Worm (Caenorhabditis elegans): ENCODE measurements around the gene vps-54.

The vps-54 gene

DNA sequence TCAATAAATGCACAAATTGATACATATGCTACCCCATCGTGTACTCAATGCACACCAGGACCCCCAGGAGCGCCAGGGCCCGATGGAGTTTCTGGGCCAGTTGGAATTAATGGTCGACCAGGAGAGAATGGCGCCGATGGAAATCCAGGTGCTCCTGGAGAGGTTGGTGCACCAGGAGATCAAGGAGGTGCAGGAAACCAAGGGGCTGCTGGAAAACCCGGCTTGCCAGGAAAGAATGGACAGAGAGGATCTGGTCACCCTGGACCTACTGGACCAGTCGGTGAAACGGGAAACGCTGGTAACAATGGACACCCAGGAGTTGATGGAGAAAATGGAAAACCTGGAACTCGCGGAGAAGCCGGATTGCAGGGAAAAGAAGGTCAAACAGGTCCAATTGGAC lies 14.6 kb downstream of the vps-54 start:
- no peak for TF ChIP-seq scrt-1 (GFP tag; IDR thresholded peaks at IDR 0.05)
- TF ChIP-seq ets-7 (tag; optimal IDR thresholded peaks at IDR 0.05): no peak
- no peak for TF ChIP-seq ama-1 (optimal IDR thresholded peaks at IDR 0.05)
- no peak for TF ChIP-seq hmbx-1 (tag; optimal IDR thresholded peaks at IDR 0.05)
- TF ChIP-seq hnd-1 (tag; optimal IDR thresholded peaks at IDR 0.05): no peak
- TF ChIP-seq aly-1 (tag; optimal IDR thresholded peaks at IDR 0.05): no peak
- TF ChIP-seq B0310.2 (tag; optimal IDR thresholded peaks at IDR 0.05): no peak
- no peak for TF ChIP-seq ceh-13 (GFP tag; optimal IDR thresholded peaks at IDR 0.05)
- TF ChIP-seq flt-1 (GFP tag; IDR thresholded peaks at IDR 0.05): no peak
- no peak for TF ChIP-seq F13C5.2 (tag; optimal IDR thresholded peaks at IDR 0.05)
- TF ChIP-seq ceh-36 (tag; optimal IDR thresholded peaks at IDR 0.05): no peak
- TF ChIP-seq tbx-11 (GFP tag; IDR thresholded peaks at IDR 0.05): no peak
- TF ChIP-seq hmg-4 (GFP tag; optimal IDR thresholded peaks at IDR 0.05): no peak
- no peak for TF ChIP-seq pes-1 (GFP tag; IDR thresholded peaks at IDR 0.05)
- no peak for TF ChIP-seq tra-4 (tag; optimal IDR thresholded peaks at IDR 0.05)
- TF ChIP-seq tbx-37 (GFP tag; conservative IDR thresholded peaks at IDR 0.05): no peak
- TF ChIP-seq sea-1 (GFP tag; conservative IDR thresholded peaks at IDR 0.05): no peak

DNA sequence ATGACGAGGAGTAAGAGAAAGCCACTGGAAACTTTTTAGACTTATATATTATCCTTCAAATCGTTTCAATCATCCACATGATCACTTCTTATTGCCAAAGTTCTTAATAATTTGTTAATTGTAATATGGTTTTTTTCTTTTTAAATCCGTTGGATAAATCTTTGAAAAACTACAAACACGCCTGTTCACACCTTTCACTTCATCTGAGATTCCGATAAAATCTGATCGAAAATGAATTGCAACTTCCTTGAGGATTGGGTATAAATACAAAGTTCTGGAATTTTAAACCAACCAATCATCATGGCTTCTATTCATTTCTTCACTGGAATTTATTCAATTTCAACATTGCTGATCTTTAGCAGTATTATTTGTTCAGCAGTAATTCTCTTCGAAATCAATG lies 15.6 kb downstream of the vps-54 start, which contains the start of gene col-152:
col-152 (plus strand) TSS at position 301 of the 400 bp plus-strand sequence.
- TF ChIP-seq aly-1 (tag; optimal IDR thresholded peaks at IDR 0.05): no peak
- no peak for TF ChIP-seq F13C5.2 (tag; optimal IDR thresholded peaks at IDR 0.05)
- TF ChIP-seq hnd-1 (tag; optimal IDR thresholded peaks at IDR 0.05): no peak
- TF ChIP-seq pes-1 (GFP tag; IDR thresholded peaks at IDR 0.05): no peak
- no peak for TF ChIP-seq tbx-37 (GFP tag; conservative IDR thresholded peaks at IDR 0.05)
- no peak for TF ChIP-seq tra-4 (tag; optimal IDR thresholded peaks at IDR 0.05)
- TF ChIP-seq ceh-36 (tag; optimal IDR thresholded peaks at IDR 0.05): no peak
- TF ChIP-seq tbx-11 (GFP tag; IDR thresholded peaks at IDR 0.05): no peak
- no peak for TF ChIP-seq ets-7 (tag; optimal IDR thresholded peaks at IDR 0.05)
- TF ChIP-seq hmg-4 (GFP tag; optimal IDR thresholded peaks at IDR 0.05): no peak
- no peak for TF ChIP-seq hmbx-1 (tag; optimal IDR thresholded peaks at IDR 0.05)
- TF ChIP-seq flt-1 (GFP tag; IDR thresholded peaks at IDR 0.05): no peak
- TF ChIP-seq scrt-1 (GFP tag; IDR thresholded peaks at IDR 0.05): no peak
- no peak for TF ChIP-seq sea-1 (GFP tag; conservative IDR thresholded peaks at IDR 0.05)
- TF ChIP-seq B0310.2 (tag; optimal IDR thresholded peaks at IDR 0.05): no peak

DNA sequence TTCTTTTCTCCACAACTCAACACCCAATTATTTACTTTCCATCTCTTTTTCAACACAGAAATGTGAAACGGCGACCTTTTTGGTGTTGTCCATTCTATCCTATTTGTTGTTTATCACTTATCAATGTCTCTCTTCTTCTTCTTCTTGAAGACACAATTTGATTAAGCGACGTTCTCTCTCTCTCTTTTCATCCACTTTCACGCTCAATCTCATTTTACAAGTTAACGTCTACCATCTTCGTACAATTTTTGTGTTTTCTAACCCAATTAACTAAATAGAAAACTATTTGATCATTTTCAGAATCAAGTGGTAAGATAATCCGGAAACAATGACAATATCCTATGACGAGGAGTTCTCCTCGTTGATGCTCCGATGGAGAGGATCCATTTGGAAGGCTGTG lies 18.5 kb downstream of the vps-54 start, which contains the start of gene best-14:
best-14 (plus strand) TSS at position 301 of the 400 bp plus-strand sequence.
- TF ChIP-seq tbx-11 (GFP tag; IDR thresholded peaks at IDR 0.05): no peak
- no peak for TF ChIP-seq hmbx-1 (tag; optimal IDR thresholded peaks at IDR 0.05)
- TF ChIP-seq ceh-13 (GFP tag; optimal IDR thresholded peaks at IDR 0.05): no peak
- TF ChIP-seq scrt-1 (GFP tag; IDR thresholded peaks at IDR 0.05): no peak
- no peak for TF ChIP-seq tra-4 (tag; optimal IDR thresholded peaks at IDR 0.05)
- TF ChIP-seq ceh-36 (tag; optimal IDR thresholded peaks at IDR 0.05): no peak
- TF ChIP-seq flt-1 (GFP tag; IDR thresholded peaks at IDR 0.05): no peak
- no peak for TF ChIP-seq ets-7 (tag; optimal IDR thresholded peaks at IDR 0.05)
- no peak for TF ChIP-seq sea-1 (GFP tag; conservative IDR thresholded peaks at IDR 0.05)
- TF ChIP-seq hnd-1 (tag; optimal IDR thresholded peaks at IDR 0.05): no peak
- TF ChIP-seq hmg-4 (GFP tag; optimal IDR thresholded peaks at IDR 0.05): no peak
- no peak for TF ChIP-seq aly-1 (tag; optimal IDR thresholded peaks at IDR 0.05)
- no peak for TF ChIP-seq ama-1 (optimal IDR thresholded peaks at IDR 0.05)
- no peak for TF ChIP-seq tbx-37 (GFP tag; conservative IDR thresholded peaks at IDR 0.05)
- TF ChIP-seq B0310.2 (tag; optimal IDR thresholded peaks at IDR 0.05): no peak
- no peak for TF ChIP-seq F13C5.2 (tag; optimal IDR thresholded peaks at IDR 0.05)

DNA sequence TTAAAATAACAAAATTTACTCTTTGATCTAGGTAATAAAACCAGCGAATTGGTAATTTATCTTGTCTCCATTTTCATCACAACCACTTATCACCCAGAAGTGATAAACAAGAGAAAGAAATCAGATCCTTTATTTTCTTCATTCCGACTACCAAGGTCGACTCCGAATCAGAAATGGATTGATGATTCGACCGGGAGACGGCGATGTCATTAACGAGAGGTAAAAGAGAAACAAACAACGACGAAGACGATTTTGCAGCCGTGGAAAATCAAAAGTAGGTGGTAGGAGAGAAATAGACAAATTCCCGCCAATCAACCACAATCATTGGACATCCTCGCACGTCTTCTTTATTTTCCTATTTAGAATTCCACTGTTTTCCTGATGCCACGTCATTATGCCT lies 19.1 kb downstream of the vps-54 start:
- TF ChIP-seq ceh-13 (GFP tag; optimal IDR thresholded peaks at IDR 0.05) (no peak), tbx-37 (GFP tag; conservative IDR thresholded peaks at IDR 0.05) (no peak), F13C5.2 (tag; optimal IDR thresholded peaks at IDR 0.05) (no peak), ets-7 (tag; optimal IDR thresholded peaks at IDR 0.05) (no peak), tbx-11 (GFP tag; IDR thresholded peaks at IDR 0.05) (no peak), pes-1 (GFP tag; IDR thresholded peaks at IDR 0.05) (no peak), ceh-36 (tag; optimal IDR thresholded peaks at IDR 0.05) (no peak), aly-1 (tag; optimal IDR thresholded peaks at IDR 0.05) (no peak), hmbx-1 (tag; optimal IDR thresholded peaks at IDR 0.05) (no peak), B0310.2 (tag; optimal IDR thresholded peaks at IDR 0.05) (no peak), scrt-1 (GFP tag; IDR thresholded peaks at IDR 0.05) (no peak)

DNA sequence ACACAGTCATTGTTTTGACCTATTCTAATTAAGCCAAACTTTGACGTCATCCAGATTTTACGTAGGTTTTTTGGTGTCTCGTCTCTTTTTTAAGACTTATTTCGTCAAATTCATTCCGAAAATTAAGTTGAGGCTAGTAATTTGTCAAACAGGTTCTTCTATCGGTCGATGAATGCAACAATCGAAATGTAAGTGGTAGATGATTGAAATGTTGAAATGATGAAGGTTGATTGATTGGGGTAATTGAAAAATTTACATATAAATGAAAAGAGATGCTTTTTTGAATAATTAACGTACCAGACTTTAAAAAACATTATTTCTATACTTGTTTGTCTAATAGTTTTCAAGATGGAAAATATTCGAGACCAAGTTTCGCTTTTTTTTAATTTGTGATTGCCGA lies 19.9 kb downstream of the vps-54 start:
- TF ChIP-seq aly-1 (tag; optimal IDR thresholded peaks at IDR 0.05) (no peak), scrt-1 (GFP tag; IDR thresholded peaks at IDR 0.05) (no peak), flt-1 (GFP tag; IDR thresholded peaks at IDR 0.05) (no peak), F13C5.2 (tag; optimal IDR thresholded peaks at IDR 0.05) (no peak), tra-4 (tag; optimal IDR thresholded peaks at IDR 0.05) (no peak), hmbx-1 (tag; optimal IDR thresholded peaks at IDR 0.05) (no peak), ceh-36 (tag; optimal IDR thresholded peaks at IDR 0.05) (no peak), hnd-1 (tag; optimal IDR thresholded peaks at IDR 0.05) (no peak), tbx-11 (GFP tag; IDR thresholded peaks at IDR 0.05) (no peak)

DNA sequence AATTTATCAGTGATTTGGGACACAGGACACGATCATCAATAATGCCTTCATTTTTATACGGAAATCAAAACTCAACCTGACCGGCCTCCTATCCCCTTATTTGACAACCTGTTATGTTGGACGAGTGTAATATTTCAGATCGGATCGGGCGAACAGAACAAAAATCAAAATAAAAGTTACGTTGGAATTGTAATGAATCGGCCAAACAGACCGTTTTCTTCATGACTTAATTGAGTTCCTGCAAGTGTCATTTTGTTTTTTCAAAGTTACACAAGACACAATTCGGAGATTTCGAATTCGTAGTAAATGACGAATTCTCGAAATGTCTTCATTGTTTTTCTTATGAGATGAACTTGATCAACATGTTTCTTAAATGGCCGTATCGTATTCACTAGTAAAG lies 21.0 kb downstream of the vps-54 start, which contains the start of gene F32G8.3:
F32G8.3 (minus strand) TSS at position 101 of the 400 bp plus-strand sequence.
- TF ChIP-seq ceh-36 (tag; optimal IDR thresholded peaks at IDR 0.05): no peak
- TF ChIP-seq tbx-11 (GFP tag; IDR thresholded peaks at IDR 0.05): no peak
- no peak for TF ChIP-seq B0310.2 (tag; optimal IDR thresholded peaks at IDR 0.05)
- no peak for TF ChIP-seq hnd-1 (tag; optimal IDR thresholded peaks at IDR 0.05)
- TF ChIP-seq tra-4 (tag; optimal IDR thresholded peaks at IDR 0.05): no peak
- no peak for TF ChIP-seq hmbx-1 (tag; optimal IDR thresholded peaks at IDR 0.05)

DNA sequence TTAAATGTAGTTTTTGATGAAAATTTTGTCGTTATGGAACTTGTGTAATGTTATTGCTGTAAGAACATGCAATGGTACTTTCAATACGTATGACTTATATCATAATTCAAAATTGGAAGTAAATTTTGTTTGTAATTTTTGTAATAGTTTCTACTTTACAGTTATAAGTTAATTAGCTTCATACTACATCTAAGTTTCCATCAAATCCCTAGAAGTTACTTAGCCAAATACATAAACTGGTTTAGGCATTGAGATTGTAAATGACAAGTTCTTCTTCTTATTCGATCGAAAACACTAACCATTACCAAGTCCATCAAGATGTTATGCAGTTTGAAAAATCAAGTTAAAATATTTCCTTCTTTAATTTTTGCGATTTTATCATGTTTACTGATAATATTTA lies 26.5 kb downstream of the vps-54 start, which contains the start of gene F32G8.2:
F32G8.2 (plus strand) TSS at position 301 of the 400 bp plus-strand sequence.
- TF ChIP-seq B0310.2 (tag; optimal IDR thresholded peaks at IDR 0.05) (no peak), sea-1 (GFP tag; conservative IDR thresholded peaks at IDR 0.05) (no peak), pes-1 (GFP tag; IDR thresholded peaks at IDR 0.05) (no peak), ama-1 (optimal IDR thresholded peaks at IDR 0.05) (no peak)

DNA sequence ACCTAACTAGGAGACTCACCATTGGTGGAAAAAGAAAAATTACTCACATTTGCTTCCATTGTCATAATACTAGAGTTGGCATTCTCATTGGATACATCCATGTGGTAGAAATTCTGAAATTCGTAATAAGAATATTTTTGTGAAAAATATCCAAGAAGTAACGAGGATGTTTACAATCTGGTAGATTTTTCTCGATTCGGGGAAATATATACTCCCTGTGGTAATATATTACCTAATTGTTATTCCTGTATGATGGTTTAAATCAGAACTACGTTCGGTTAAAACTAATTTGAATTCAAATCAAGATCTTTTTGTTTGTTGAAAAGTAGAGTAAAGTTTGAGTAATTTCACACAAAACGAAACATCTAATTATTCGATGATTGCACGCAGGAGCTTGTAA lies 27.2 kb downstream of the vps-54 start, which contains the start of gene srd-34:
srd-34 (minus strand) TSS at position 101 of the 400 bp plus-strand sequence.
- TF ChIP-seq tbx-37 (GFP tag; conservative IDR thresholded peaks at IDR 0.05) (no peak), tbx-11 (GFP tag; IDR thresholded peaks at IDR 0.05) (no peak), ets-7 (tag; optimal IDR thresholded peaks at IDR 0.05) (no peak), pes-1 (GFP tag; IDR thresholded peaks at IDR 0.05) (no peak), tra-4 (tag; optimal IDR thresholded peaks at IDR 0.05) (no peak), F13C5.2 (tag; optimal IDR thresholded peaks at IDR 0.05) (no peak), aly-1 (tag; optimal IDR thresholded peaks at IDR 0.05) (no peak), hmbx-1 (tag; optimal IDR thresholded peaks at IDR 0.05) (no peak), ceh-13 (GFP tag; optimal IDR thresholded peaks at IDR 0.05) (no peak), hmg-4 (GFP tag; optimal IDR thresholded peaks at IDR 0.05) (no peak)

Measured in whole organism, early embryonic.